Fruit fly (Drosophila melanogaster) whole organism, larva: ENCODE results near the gene tin.
A peak's percentile ranks its signal among the peaks of the same experiment; 100 is the strongest.

Experiments used
- noc ChIP-seq: fragments of 200-800 bp; sonication (Bioruptor generic); optimal IDR thresholded peaks from 3 replicates; lab custom pipeline; 2019; ENCODE audit warnings: missing biosample characterization, mild to moderate bottlenecking, missing genetic modification characterization, moderate library complexity

Gene tin

DNA sequence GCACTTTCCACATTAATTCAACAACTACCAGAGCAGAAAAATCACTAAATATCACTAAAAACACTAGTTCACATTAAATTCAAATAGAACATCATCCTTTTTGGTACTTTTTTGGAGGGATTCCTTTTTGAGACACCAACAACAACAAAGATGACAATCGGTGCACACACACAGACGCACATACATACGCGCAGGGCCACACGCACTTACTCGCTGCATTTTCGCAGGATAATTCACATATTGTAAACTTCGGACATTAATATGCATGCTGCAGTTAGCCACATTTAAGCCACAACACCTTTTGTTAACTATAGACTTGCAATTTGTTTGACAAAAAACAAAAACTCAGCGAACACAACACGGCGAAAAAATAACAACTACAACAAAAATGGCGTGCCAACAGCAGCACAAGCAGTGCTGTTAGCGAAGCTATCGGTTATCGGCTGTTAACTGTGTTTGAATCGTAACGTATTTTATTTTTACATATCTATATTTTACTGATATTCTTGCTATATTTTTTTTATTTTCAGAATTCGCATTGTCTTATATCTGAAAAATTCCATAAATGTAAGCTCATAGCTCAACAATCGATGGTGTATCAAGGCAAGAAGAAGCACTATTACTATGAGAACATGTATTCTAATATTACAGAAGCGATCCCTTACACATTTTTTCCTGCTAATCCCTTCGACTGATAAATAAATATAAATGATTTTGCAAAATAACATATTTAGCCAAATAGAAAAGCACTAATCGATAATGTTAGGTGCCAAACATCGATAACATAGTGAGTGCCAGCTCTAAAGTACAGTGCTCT is 19.2 kb upstream of the tin start:
- no peak for TF ChIP-seq noc (tag; lab: Kevin White, UChicago)

DNA sequence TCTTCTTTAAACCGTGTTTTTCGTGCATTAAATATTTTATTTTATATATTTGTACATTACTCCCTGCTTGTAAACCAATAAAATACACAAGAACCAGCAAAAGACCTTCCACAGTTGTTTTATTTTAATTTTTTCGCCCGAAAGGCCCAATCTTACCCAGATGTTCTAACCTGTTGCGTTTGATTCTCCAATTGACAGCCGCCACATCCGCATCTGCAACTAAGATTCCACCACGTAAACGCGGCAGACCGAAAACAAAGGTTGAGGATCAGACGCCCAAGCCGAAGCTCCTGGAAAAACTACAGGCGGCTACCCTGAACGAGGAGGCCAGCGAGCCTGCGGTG is 18.6 kb upstream of the tin start:
- no peak for TF ChIP-seq noc (tag; lab: Kevin White, UChicago)

- TF ChIP-seq noc (tag; lab: Kevin White, UChicago) = peak; percentile 96
Observed at dm6 chr3R:21365262-21365661, 13.5 kb upstream of the tin start.

dm6 chr3R:21368444-21368843 is 10.3 kb upstream of the tin start:
- no peak for TF ChIP-seq noc (tag; lab: Kevin White, UChicago)

dm6 chr3R:21373403-21374326 is 5.1 kb upstream of the tin start:
- no peak for TF ChIP-seq noc (tag; lab: Kevin White, UChicago)

- no peak for TF ChIP-seq noc (tag; lab: Kevin White, UChicago)
Observed at dm6 chr3R:21376331-21376761, 2.4 kb upstream of the tin start.

dm6 chr3R:21376859-21377607 is 1.7 kb upstream of the tin start:
- peak; percentile 4 for TF ChIP-seq noc (tag; lab: Kevin White, UChicago)

DNA sequence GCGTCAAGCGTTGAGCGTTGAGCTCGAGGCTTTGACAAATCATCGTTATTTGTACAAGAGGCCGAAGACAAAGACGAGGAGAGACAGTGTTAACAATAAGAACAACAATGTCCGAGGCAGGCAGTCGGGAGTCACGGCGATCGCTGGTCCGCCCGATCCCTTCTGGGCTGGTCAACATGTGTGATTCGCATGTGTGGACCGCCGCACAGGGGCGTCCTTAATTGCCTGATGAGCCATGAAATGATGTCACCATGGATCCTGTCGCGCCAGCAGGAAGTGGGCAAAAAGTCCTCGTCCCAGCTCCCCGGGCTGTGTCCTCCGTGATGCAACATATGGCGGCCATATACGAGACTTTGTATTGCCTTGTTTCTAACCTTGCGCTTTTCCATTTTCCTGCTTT is 1.1 kb downstream of the tin start:
- no peak for TF ChIP-seq noc (tag; lab: Kevin White, UChicago)

dm6 chr3R:21386132-21386531 is 7.4 kb downstream of the tin start:
- no peak for TF ChIP-seq noc (tag; lab: Kevin White, UChicago)

DNA sequence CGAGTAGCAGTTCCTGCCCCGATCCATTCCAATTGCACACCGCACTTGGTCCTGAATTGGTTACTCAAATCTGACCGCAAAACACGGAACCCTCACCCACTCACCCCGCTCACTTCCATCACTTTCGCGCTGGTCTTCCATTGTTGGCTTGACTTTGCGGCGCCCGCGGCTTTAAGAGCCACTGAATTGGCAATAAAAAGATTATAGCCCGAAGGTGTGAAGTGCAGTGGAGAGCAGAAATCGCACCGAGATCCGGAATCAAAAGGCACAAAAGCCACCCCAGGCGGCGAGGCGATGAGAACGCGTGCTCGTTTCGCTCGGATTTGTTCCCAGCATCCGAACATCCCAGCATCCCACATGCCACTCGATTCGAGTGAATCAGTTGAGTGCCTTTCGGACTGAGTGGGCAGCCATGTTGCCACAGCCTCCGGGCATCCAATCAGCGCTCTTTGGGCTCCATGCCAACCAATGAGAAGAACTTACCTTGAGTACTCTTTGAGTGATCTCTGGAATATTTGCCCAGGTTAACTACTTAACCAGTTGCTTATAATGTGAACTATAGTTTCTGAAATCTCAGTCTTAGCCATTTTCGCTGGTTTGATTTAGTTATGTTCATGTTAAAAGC is 8.7 kb downstream of the tin start:
- TF ChIP-seq noc (tag; lab: Kevin White, UChicago) = no peak

DNA sequence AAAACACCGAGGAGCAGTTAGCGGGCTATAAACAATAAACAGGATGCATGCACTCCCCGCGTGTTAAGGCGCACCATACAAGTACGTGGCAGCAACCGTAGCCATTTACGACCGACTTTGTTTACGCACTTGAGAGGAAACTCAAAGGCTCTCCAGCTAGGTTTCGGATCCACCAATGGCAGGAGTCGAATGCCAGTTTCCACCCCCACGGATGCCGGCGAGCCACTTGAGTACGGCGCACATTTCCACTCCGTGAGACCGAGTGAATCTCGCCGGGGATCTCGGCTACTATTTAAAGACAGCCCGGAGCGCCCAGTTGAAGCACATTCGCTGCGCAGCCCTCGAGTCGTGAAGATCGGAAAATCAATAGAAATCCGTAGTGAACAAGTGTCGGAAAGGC is 9.8 kb downstream of the tin start, which contains the start of gene bap:
bap (plus strand) TSS at position 317 of the 400 bp plus-strand sequence.
- TF ChIP-seq noc (tag; lab: Kevin White, UChicago) = no peak

- no peak for TF ChIP-seq noc (tag; lab: Kevin White, UChicago)
Observed at dm6 chr3R:21390959-21391358, 12.2 kb downstream of the tin start.

- no peak for TF ChIP-seq noc (tag; lab: Kevin White, UChicago)
Observed at dm6 chr3R:21392221-21392620, 13.4 kb downstream of the tin start.

- TF ChIP-seq noc (tag; lab: Kevin White, UChicago) = no peak
Observed at dm6 chr3R:21393005-21393729, 14.4 kb downstream of the tin start.

- TF ChIP-seq noc (tag; lab: Kevin White, UChicago) = no peak
Observed at dm6 chr3R:21399642-21400041, 20.9 kb downstream of the tin start, which contains the start of gene Ugt49B2. Gene Ugt49B2, minus strand, starts transcription at chr3R:21399742.
